Fruit fly (Drosophila melanogaster): Measurements from ENCODE around the gene CG42834.
"Not testable (repeated sequence)": the region's sequence is repeated elsewhere in the genome, so short reads cannot be mapped to it uniquely, and the experiment has no call there.

Gene CG42834

dm6 chr3R:17456676-17457075 is 38.1 kb downstream of the CG42834 start, which contains the start of gene CG14330:
Gene CG14330, minus strand, starts transcription at chr3R:17456776.
- not testable (repeated sequence) for TF ChIP-seq pan, CG8478, Dll (optimal IDR thresholded peaks at IDR 0.05)

Data from whole organism.